Worm (Caenorhabditis elegans) whole organism, L1 larva: ENCODE results near the gene sir-2.3.

ENCODE experiments used
- C04F5.9 ChIP-seq: sonication (generic microtip); optimal IDR thresholded peaks from 2 replicates; lab custom pipeline; 2016; ENCODE audit warnings: missing genetic modification characterization, missing compliant biosample characterization
- C34B4.2 ChIP-seq: sonication (generic microtip); optimal IDR thresholded peaks from 2 replicates; lab custom pipeline; 2017; ENCODE audit warnings: mild to moderate bottlenecking, missing genetic modification characterization, missing compliant biosample characterization
- F16B12.6 ChIP-seq: fragments of 150-350 bp; optimal IDR thresholded peaks from 2 replicates; lab custom pipeline; 2014; ENCODE audit warnings: missing biosample characterization, missing genetic modification characterization
- Y116A8C.19 ChIP-seq: sonication (generic microtip); optimal IDR thresholded peaks from 2 replicates; lab custom pipeline; 2016; ENCODE audit warnings: missing compliant biosample characterization, missing genetic modification characterization, borderline replicate concordance
- alr-1 ChIP-seq: fragments of 200-800 bp; sonication (Bioruptor generic); optimal IDR thresholded peaks from 2 replicates; lab custom pipeline; 2018; ENCODE audit warnings: borderline replicate concordance, mild to moderate bottlenecking, missing genetic modification characterization, missing compliant biosample characterization
- blmp-1 ChIP-seq: fragments of 150-350 bp; optimal IDR thresholded peaks from 2 replicates; lab custom pipeline; 2014; ENCODE audit warnings: missing biosample characterization, missing genetic modification characterization
- ceh-82 ChIP-seq, 3 experiments: fragments of 150-350 bp in 1 of 3; sonication (generic microtip) in 2 of 3; optimal IDR thresholded peaks; 2 replicates each; lab custom pipeline; 2014 to 2017; ENCODE audit warnings: missing biosample characterization in 3 of 3, missing genetic modification characterization in 3 of 3
- ceh-90 ChIP-seq: sonication (generic microtip); optimal IDR thresholded peaks from 2 replicates; lab custom pipeline; 2016; ENCODE audit warnings: missing genetic modification characterization, missing compliant biosample characterization
- ces-1 ChIP-seq: fragments of 150-350 bp; optimal IDR thresholded peaks from 2 replicates; lab custom pipeline; 2014; ENCODE audit warnings: missing biosample characterization, missing genetic modification reagents, missing genetic modification characterization
- dpl-1 ChIP-seq, 3 experiments: fragments of 150-350 bp in 2 of 3; sonication (generic microtip) in 1 of 3; optimal IDR thresholded peaks; 2 replicates each; lab custom pipeline; 2014 to 2017; ENCODE audit warnings: missing biosample characterization in 3 of 3, missing genetic modification characterization in 3 of 3, missing genetic modification reagents in 3 of 3
- dsc-1 ChIP-seq: sonication (generic microtip); optimal IDR thresholded peaks from 2 replicates; lab custom pipeline; 2016; ENCODE audit warnings: mild to moderate bottlenecking, missing genetic modification characterization, missing compliant biosample characterization
- efl-1 ChIP-seq, 4 experiments: fragments of 150-350 bp; optimal IDR thresholded peaks in 3 of 4; peaks in 1 of 4; 1 replicate in 1 of 4; 2 replicates in 3 of 4; lab custom pipeline; 2014; ENCODE audit warnings: missing biosample characterization in 2 of 4, missing genetic modification characterization in 2 of 4, missing genetic modification reagents in 2 of 4
- efl-3 ChIP-seq: fragments of 200-800 bp; sonication (Bioruptor generic); optimal IDR thresholded peaks from 2 replicates; lab custom pipeline; 2018; ENCODE audit warnings: mild to moderate bottlenecking, missing genetic modification characterization, missing compliant biosample characterization
- egl-13 ChIP-seq: sonication (generic microtip); optimal IDR thresholded peaks from 2 replicates; lab custom pipeline; 2016; ENCODE audit warnings: missing genotype, missing genetic modification reagents, missing genetic modification characterization, missing compliant biosample characterization
- egl-27 ChIP-seq, 2 experiments: fragments of 150-350 bp in 1 of 2; sonication (generic microtip); optimal IDR thresholded peaks; 3 replicates each; lab custom pipeline; 2017 to 2018; ENCODE audit warnings: missing biosample characterization in 2 of 2, missing genetic modification characterization in 2 of 2, missing genetic modification reagents in 2 of 2
- fkh-10 ChIP-seq: sonication (generic microtip); optimal IDR thresholded peaks from 2 replicates; lab custom pipeline; 2017; ENCODE audit warnings: missing biosample characterization, missing genetic modification reagents, missing genetic modification characterization
- fkh-4 ChIP-seq: sonication (generic microtip); optimal IDR thresholded peaks from 2 replicates; lab custom pipeline; 2016; ENCODE audit warnings: missing compliant biosample characterization, missing genetic modification characterization, borderline replicate concordance
- fkh-8 ChIP-seq: sonication (generic microtip); optimal IDR thresholded peaks from 2 replicates; lab custom pipeline; 2016; ENCODE audit warnings: mild to moderate bottlenecking, missing genetic modification characterization, missing compliant biosample characterization
- fos-1 ChIP-seq: fragments of 150-350 bp; optimal IDR thresholded peaks from 2 replicates; lab custom pipeline; 2014; ENCODE audit warnings: missing biosample characterization, missing genetic modification characterization
- grh-1 ChIP-seq: fragments of 200-800 bp; sonication (Bioruptor generic); IDR thresholded peaks from 2 replicates; pipeline ENCODE4 v1.3.6; 2022; ENCODE audit warnings: missing genetic modification reagents, missing genetic modification characterization, missing compliant biosample characterization
- hlh-17 ChIP-seq: fragments of 200-800 bp; sonication (Bioruptor generic); optimal IDR thresholded peaks from 2 replicates; lab custom pipeline; 2018; ENCODE audit warnings: missing genetic modification characterization, mild to moderate bottlenecking, missing compliant biosample characterization, moderate library complexity, borderline replicate concordance
- hlh-4 ChIP-seq: sonication (generic microtip); optimal IDR thresholded peaks from 2 replicates; lab custom pipeline; 2016; ENCODE audit warnings: mild to moderate bottlenecking, missing genetic modification characterization, missing compliant biosample characterization
- irx-1 ChIP-seq: sonication (generic microtip); optimal IDR thresholded peaks from 2 replicates; lab custom pipeline; 2016; ENCODE audit warnings: missing genetic modification characterization, missing compliant biosample characterization
- lin-14 ChIP-seq: fragments of 200-800 bp; sonication (Bioruptor generic); optimal IDR thresholded peaks from 2 replicates; lab custom pipeline; 2018; ENCODE audit warnings: mild to moderate bottlenecking, missing genetic modification characterization, moderate library complexity, missing compliant biosample characterization
- lin-15B ChIP-seq: fragments of 150-350 bp; sonication (generic microtip); optimal IDR thresholded peaks from 3 replicates; lab custom pipeline; 2014; ENCODE audit warnings: missing biosample characterization, missing genetic modification characterization
- lin-35 ChIP-seq, 2 experiments: fragments of 150-350 bp; optimal IDR thresholded peaks; 2 replicates each; lab custom pipeline; 2014; ENCODE audit warnings: missing biosample characterization in 2 of 2, missing genetic modification characterization in 2 of 2, missing genetic modification reagents in 2 of 2
- lir-3 ChIP-seq: sonication (generic microtip); optimal IDR thresholded peaks from 2 replicates; lab custom pipeline; 2016; ENCODE audit warnings: mild to moderate bottlenecking, missing genetic modification characterization, moderate library complexity, missing compliant biosample characterization; ENCODE audit not compliant: poor library complexity
- lsy-2 ChIP-seq, 2 experiments: fragments of 150-350 bp; optimal IDR thresholded peaks; 2 replicates each; lab custom pipeline; 2014; ENCODE audit warnings: missing biosample characterization in 2 of 2, missing genetic modification characterization in 2 of 2
- mab-9 ChIP-seq: fragments of 200-800 bp; sonication (Bioruptor generic); IDR thresholded peaks from 2 replicates; pipeline ENCODE4 v1.3.6; 2022; ENCODE audit warnings: missing genetic modification reagents, missing genetic modification characterization, missing compliant biosample characterization
- mdl-1 ChIP-seq, 2 experiments: fragments of 150-350 bp; optimal IDR thresholded peaks; 2 replicates each; lab custom pipeline; 2014 to 2017; ENCODE audit warnings: missing biosample characterization in 2 of 2, missing genetic modification characterization in 2 of 2, inconsistent platforms in 1 of 2
- mep-1 ChIP-seq: fragments of 150-350 bp; optimal IDR thresholded peaks from 2 replicates; lab custom pipeline; 2014; ENCODE audit warnings: missing biosample characterization, missing genetic modification characterization
- nhr-11 ChIP-seq: fragments of 150-350 bp; optimal IDR thresholded peaks from 2 replicates; lab custom pipeline; 2014; ENCODE audit warnings: missing biosample characterization, missing genetic modification characterization
- nhr-12 ChIP-seq: sonication (generic microtip); optimal IDR thresholded peaks from 2 replicates; lab custom pipeline; 2017; ENCODE audit warnings: missing biosample characterization, missing genetic modification characterization
- nhr-28 ChIP-seq: fragments of 150-350 bp; optimal IDR thresholded peaks from 2 replicates; lab custom pipeline; 2014; ENCODE audit warnings: missing biosample characterization, missing genetic modification characterization
- nhr-71 ChIP-seq: sonication (generic microtip); optimal IDR thresholded peaks from 2 replicates; lab custom pipeline; 2016; ENCODE audit warnings: mild to moderate bottlenecking, missing genetic modification characterization, moderate library complexity, missing compliant biosample characterization
- nhr-76 ChIP-seq: sonication (generic microtip); optimal IDR thresholded peaks from 2 replicates; lab custom pipeline; 2017; ENCODE audit warnings: missing biosample characterization, missing genetic modification characterization
- nhr-77 ChIP-seq: fragments of 150-350 bp; optimal IDR thresholded peaks from 2 replicates; lab custom pipeline; 2014; ENCODE audit warnings: missing biosample characterization, missing genetic modification characterization
- nhr-85 ChIP-seq: sonication (generic microtip); peaks from one replicate; lab custom pipeline; 2016; ENCODE audit warnings: missing genetic modification characterization, inconsistent platforms, missing compliant biosample characterization
- pqm-1 ChIP-seq: sonication (generic microtip); optimal IDR thresholded peaks from 3 replicates; lab custom pipeline; 2017; ENCODE audit warnings: missing biosample characterization, missing genetic modification characterization
- rnt-1 ChIP-seq: sonication (generic microtip); optimal IDR thresholded peaks from 2 replicates; lab custom pipeline; 2016; ENCODE audit warnings: mild to moderate bottlenecking, missing genetic modification characterization, moderate library complexity, missing compliant biosample characterization
- skn-1 ChIP-seq: fragments of 150-350 bp; optimal IDR thresholded peaks from 2 replicates; lab custom pipeline; 2014; ENCODE audit warnings: missing biosample characterization, missing genetic modification characterization
- snu-23 ChIP-seq: sonication (generic microtip); optimal IDR thresholded peaks from 2 replicates; lab custom pipeline; 2016; ENCODE audit warnings: missing genetic modification characterization, missing compliant biosample characterization
- sptf-1 ChIP-seq: fragments of 150-350 bp; optimal IDR thresholded peaks from 2 replicates; lab custom pipeline; 2014; ENCODE audit warnings: missing biosample characterization, missing genetic modification characterization
- swsn-7 ChIP-seq: sonication (generic microtip); optimal IDR thresholded peaks from 2 replicates; lab custom pipeline; 2016; ENCODE audit warnings: missing genetic modification characterization, missing compliant biosample characterization
- tbx-2 ChIP-seq: sonication (generic microtip); optimal IDR thresholded peaks from 2 replicates; lab custom pipeline; 2016; ENCODE audit warnings: missing genetic modification characterization, missing compliant biosample characterization
- tlp-1 ChIP-seq: fragments of 150-350 bp; optimal IDR thresholded peaks from 2 replicates; lab custom pipeline; 2014; ENCODE audit warnings: missing biosample characterization, missing genetic modification characterization
- unc-130 ChIP-seq: fragments of 150-350 bp; optimal IDR thresholded peaks from 2 replicates; lab custom pipeline; 2017; ENCODE audit warnings: missing biosample characterization, missing genetic modification characterization, inconsistent platforms
- unc-30 ChIP-seq: sonication (generic microtip); optimal IDR thresholded peaks from 2 replicates; lab custom pipeline; 2017; ENCODE audit warnings: missing biosample characterization, missing genetic modification characterization
- unc-62 ChIP-seq: fragments of 150-350 bp; optimal IDR thresholded peaks from 2 replicates; lab custom pipeline; 2014; ENCODE audit warnings: missing biosample characterization, missing genetic modification reagents, missing genetic modification characterization
- unc-98 ChIP-seq: fragments of 200-800 bp; sonication (Bioruptor generic); IDR thresholded peaks from 2 replicates; pipeline ENCODE4 v1.3.6; 2022; ENCODE audit warnings: missing genetic modification characterization, missing compliant biosample characterization
- ztf-11 ChIP-seq, 2 experiments: sonication (generic microtip); optimal IDR thresholded peaks; 2 replicates each; lab custom pipeline; 2016 to 2017; ENCODE audit warnings: missing genetic modification characterization in 2 of 2, missing biosample characterization in 1 of 2, missing compliant biosample characterization in 1 of 2
- ztf-4 ChIP-seq: fragments of 150-350 bp; optimal IDR thresholded peaks from 2 replicates; lab custom pipeline; 2014; ENCODE audit warnings: missing biosample characterization, missing genetic modification characterization

sir-2.3 gene

ce11 chrX:13359800-13360199 is 28.3 kb downstream of the sir-2.3 start (continued):
- no peak for TF ChIP-seq unc-98 (GFP tag; lab: Robert Waterston, UW)
- no peak for TF ChIP-seq lin-15B (tag; lab: Kevin White, UChicago)
- TF ChIP-seq unc-130 (tag; lab: Kevin White, UChicago) = no peak
- peak; percentile 49 for TF ChIP-seq lin-14 (GFP tag; lab: Kevin White, UChicago)
- no peak for TF ChIP-seq tlp-1 (tag; lab: Kevin White, UChicago)
- no peak for TF ChIP-seq efl-3 (GFP tag; lab: Kevin White, UChicago)
- TF ChIP-seq fkh-4 (tag; lab: Kevin White, UChicago) = no peak
- no peak for TF ChIP-seq dpl-1 (GFP tag; optimal IDR thresholded peaks at IDR 0.05; lab: Kevin White, UChicago)
- TF ChIP-seq irx-1 (tag; lab: Kevin White, UChicago) = no peak
- TF ChIP-seq rnt-1 (tag; lab: Kevin White, UChicago) = no peak
- TF ChIP-seq egl-27 (tag; optimal IDR thresholded peaks at IDR 0.05; lab: Kevin White, UChicago) = no peak
- TF ChIP-seq snu-23 (GFP tag; lab: Kevin White, UChicago) = peak; percentile 27
- TF ChIP-seq fkh-8 = no peak
- TF ChIP-seq ztf-11 (tag; optimal IDR thresholded peaks at IDR 0.05; lab: Kevin White, UChicago) = no peak
- TF ChIP-seq mep-1 = no peak
- no peak for TF ChIP-seq ztf-4 (tag; lab: Kevin White, UChicago)
- no peak for TF ChIP-seq grh-1 (GFP tag; lab: Robert Waterston, UW)
- no peak for TF ChIP-seq blmp-1 (tag; lab: Kevin White, UChicago)
- TF ChIP-seq nhr-28 = no peak
- TF ChIP-seq C04F5.9 (tag; lab: Kevin White, UChicago) = no peak
- no peak for TF ChIP-seq hlh-17 (GFP tag; lab: Kevin White, UChicago)
- TF ChIP-seq alr-1 = no peak
- no peak for TF ChIP-seq ceh-82 (tag; optimal IDR thresholded peaks at IDR 0.05; lab: Kevin White, UChicago)
- no peak for TF ChIP-seq skn-1 (tag; lab: Kevin White, UChicago)
- TF ChIP-seq pqm-1 = no peak
- no peak for TF ChIP-seq ces-1 (GFP tag; lab: Kevin White, UChicago)
- no peak for TF ChIP-seq dsc-1 (tag; lab: Kevin White, UChicago)
- TF ChIP-seq swsn-7 (tag; lab: Kevin White, UChicago) = no peak
- TF ChIP-seq hlh-4 (tag; lab: Kevin White, UChicago) = no peak
- no peak for TF ChIP-seq lsy-2 (tag; optimal IDR thresholded peaks at IDR 0.05; lab: Kevin White, UChicago)
- peak in 1 of 2 experiments; percentile 8 for TF ChIP-seq lin-35 (GFP tag; optimal IDR thresholded peaks at IDR 0.05; lab: Kevin White, UChicago)
- no peak for TF ChIP-seq fos-1 (tag; lab: Kevin White, UChicago)
- TF ChIP-seq F16B12.6 (tag; lab: Kevin White, UChicago) = no peak
- no peak for TF ChIP-seq egl-13 (tag; lab: Kevin White, UChicago)
- TF ChIP-seq Y116A8C.19 (tag; lab: Kevin White, UChicago) = no peak
- no peak for TF ChIP-seq tbx-2 (tag; lab: Kevin White, UChicago)
- TF ChIP-seq efl-1 (optimal IDR thresholded peaks at IDR 0.05; lab: Kevin White, UChicago) = no peak
- peak in 1 of 2 experiments; percentile 54 for TF ChIP-seq efl-1 (GFP tag; optimal IDR thresholded peaks at IDR 0.05 in 1 of 2; lab: Kevin White, UChicago)
- TF ChIP-seq unc-30 (tag; lab: Kevin White, UChicago) = no peak
- TF ChIP-seq ceh-90 = no peak
- TF ChIP-seq nhr-85 = peak; percentile 40
- TF ChIP-seq nhr-11 (tag; lab: Kevin White, UChicago) = no peak
- no peak for TF ChIP-seq unc-62 (GFP tag; lab: Kevin White, UChicago)
- TF ChIP-seq mdl-1 (tag; optimal IDR thresholded peaks at IDR 0.05; lab: Kevin White, UChicago) = no peak
- no peak for TF ChIP-seq mab-9 (GFP tag; lab: Robert Waterston, UW)
- TF ChIP-seq nhr-71 (tag; lab: Kevin White, UChicago) = peak; percentile 21
- TF ChIP-seq nhr-77 (tag; lab: Kevin White, UChicago) = no peak
- no peak for TF ChIP-seq nhr-12 (tag; lab: Kevin White, UChicago)
- no peak for TF ChIP-seq fkh-10
- TF ChIP-seq C34B4.2 (tag; lab: Kevin White, UChicago) = no peak
- no peak for TF ChIP-seq nhr-76 (tag; lab: Kevin White, UChicago)
- no peak for TF ChIP-seq lir-3
- TF ChIP-seq sptf-1 (tag; lab: Kevin White, UChicago) = no peak
- TF ChIP-seq, all 84 proteins: peak for 11
